Worm (Caenorhabditis elegans) whole organism, L4 larva: ENCODE results near the gene str-57.
A peak's percentile ranks its signal among the peaks of the same experiment; 100 is the strongest.

Source experiments
- cey-2 ChIP-seq: sonication (generic microtip); optimal IDR thresholded peaks from 3 replicates; lab custom pipeline; 2017; ENCODE audit warnings: missing genetic modification characterization, mild to moderate bottlenecking, missing compliant biosample characterization, antibody characterized with exemption, borderline replicate concordance; ENCODE audit not compliant: insufficient read depth
- madf-5 ChIP-seq, 2 experiments: fragments of 200-800 bp; sonication (Bioruptor generic); IDR thresholded peaks; 2 replicates each; pipeline ENCODE4 v1.3.6; 2022; ENCODE audit warnings: missing compliant biosample characterization in 2 of 2, missing genetic modification characterization in 2 of 2
- pha-4 ChIP-seq, 2 experiments: fragments of 150-350 bp in 1 of 2; fragments of 200-800 bp in 1 of 2; sonication (Bioruptor generic) in 1 of 2; IDR thresholded peaks in 1 of 2; optimal IDR thresholded peaks in 1 of 2; 2 replicates each; pipeline versions ENCODE4 v1.3.6 to Lab custom; 2014 to 2022; ENCODE audit warnings: missing genetic modification characterization in 2 of 2, missing genetic modification reagents in 2 of 2, missing biosample characterization in 1 of 2, missing compliant biosample characterization in 1 of 2

- no peak for TF ChIP-seq cey-2
- peak; percentile 97 for TF ChIP-seq pha-4 (GFP tag; IDR thresholded peaks at IDR 0.05; lab: Robert Waterston, UW)
- TF ChIP-seq pha-4 (tag; optimal IDR thresholded peaks at IDR 0.05; lab: Kevin White, UChicago): no peak
- peak; percentile 97 to 99 for TF ChIP-seq madf-5 (GFP tag; IDR thresholded peaks at IDR 0.05; lab: Robert Waterston, UW)
Observed at ce11 chrV:15873762-15874161, 3.3 kb downstream of the str-57 start.
